Worm (Caenorhabditis elegans) whole organism, young adult: ENCODE data around the gene ptp-4A2.

Experiments
- F55B11.4 ChIP-seq: sonication (generic microtip); optimal IDR thresholded peaks from 2 replicates; lab custom pipeline; 2016; ENCODE audit warnings: missing compliant biosample characterization, missing genetic modification characterization, borderline replicate concordance; ENCODE audit not compliant: insufficient read depth
- ZK185.1 ChIP-seq: sonication (generic microtip); optimal IDR thresholded peaks from 2 replicates; lab custom pipeline; 2016; ENCODE audit warnings: mild to moderate bottlenecking, missing genetic modification characterization, missing compliant biosample characterization; ENCODE audit not compliant: poor library complexity, severe bottlenecking
- ama-1 ChIP-seq, 3 experiments: fragments of 150-350 bp in 1 of 3; sonication (generic microtip) in 2 of 3; optimal IDR thresholded peaks; 2 replicates each; lab custom pipeline; 2014 to 2018; ENCODE audit warnings: missing biosample characterization in 2 of 3, missing genetic modification characterization in 2 of 3, missing genetic modification reagents in 2 of 3
- athp-1 ChIP-seq: sonication (generic microtip); optimal IDR thresholded peaks from 2 replicates; lab custom pipeline; 2017; ENCODE audit warnings: mild to moderate bottlenecking, missing genetic modification characterization, missing compliant biosample characterization
- ceh-91 ChIP-seq: fragments of 200-800 bp; sonication (Bioruptor generic); IDR thresholded peaks from 2 replicates; pipeline ENCODE4 v1.3.6; 2022; ENCODE audit warnings: missing genetic modification reagents, missing genetic modification characterization, missing compliant biosample characterization
- lag-1 ChIP-seq: fragments of 200-800 bp; sonication (Bioruptor generic); IDR thresholded peaks from 2 replicates; pipeline ENCODE4 v1.3.6; 2022; ENCODE audit warnings: missing genetic modification reagents, missing genetic modification characterization, missing compliant biosample characterization
- lir-1 ChIP-seq: fragments of 200-800 bp; sonication (Bioruptor generic); conservative IDR thresholded peaks from 2 replicates; pipeline ENCODE4 v1.3.6; 2022; ENCODE audit warnings: missing genetic modification reagents, missing genetic modification characterization, missing compliant biosample characterization
- nhr-90 ChIP-seq: sonication (generic microtip); optimal IDR thresholded peaks from 2 replicates; lab custom pipeline; 2016; ENCODE audit warnings: missing genotype, mild to moderate bottlenecking, missing genetic modification characterization, missing compliant biosample characterization
- rcor-1 ChIP-seq: fragments of 200-800 bp; sonication (Bioruptor generic); IDR thresholded peaks from 2 replicates; pipeline ENCODE4 v1.3.6; 2022; ENCODE audit warnings: missing genetic modification reagents, missing genetic modification characterization, missing compliant biosample characterization
- sea-2 ChIP-seq: fragments of 200-800 bp; sonication (Bioruptor generic); IDR thresholded peaks from 2 replicates; pipeline ENCODE4 v1.3.6; 2022; ENCODE audit warnings: missing genetic modification characterization, missing compliant biosample characterization
- snpc-1.1 ChIP-seq: sonication (generic microtip); optimal IDR thresholded peaks from 2 replicates; lab custom pipeline; 2017; ENCODE audit warnings: missing genetic modification characterization, mild to moderate bottlenecking, missing compliant biosample characterization, antibody characterized with exemption, moderate library complexity, missing genotype, missing genetic modification reagents; ENCODE audit not compliant: insufficient read depth
- snpc-3.4 ChIP-seq: sonication (generic microtip); optimal IDR thresholded peaks from 2 replicates; lab custom pipeline; 2017; ENCODE audit warnings: missing genetic modification characterization, mild to moderate bottlenecking, missing compliant biosample characterization, antibody characterized with exemption, moderate library complexity, missing genotype, missing genetic modification reagents
- unc-62 ChIP-seq: fragments of 150-350 bp; optimal IDR thresholded peaks from 2 replicates; lab custom pipeline; 2014; ENCODE audit warnings: missing biosample characterization, missing genetic modification reagents, missing genetic modification characterization

- TF ChIP-seq ZK185.1 (tag; lab: Kevin White, UChicago) (no peak), snpc-1.1 (tag; lab: Kevin White, UChicago) (no peak), nhr-90 (tag; lab: Kevin White, UChicago) (no peak), lir-1 (GFP tag; lab: Robert Waterston, UW) (no peak), rcor-1 (no peak), F55B11.4 (no peak), ama-1 (optimal IDR thresholded peaks at IDR 0.05; lab: Kevin White, UChicago) (no peak), ama-1 (GFP tag; optimal IDR thresholded peaks at IDR 0.05; lab: Kevin White, UChicago) (no peak), unc-62 (GFP tag; lab: Kevin White, UChicago) (no peak), snpc-3.4 (tag; lab: Kevin White, UChicago) (no peak), sea-2 (no peak), ceh-91 (GFP tag; lab: Robert Waterston, UW) (no peak), lag-1 (GFP tag; lab: Robert Waterston, UW) (no peak), athp-1 (no peak)
Observed at ce11 chrX:3957475-3958204, 14.5 kb upstream of the ptp-4A2 start.
